Worm (Caenorhabditis elegans) whole organism, L3 larva: ENCODE results near the gene F07A11.4.
A peak's percentile ranks its signal among the peaks of the same experiment; 100 is the strongest.

ENCODE experiments used
- R02D3.7 ChIP-seq: fragments of 150-350 bp; optimal IDR thresholded peaks from 2 replicates; lab custom pipeline; 2014; ENCODE audit warnings: missing biosample characterization, missing genetic modification characterization
- ZK546.5 ChIP-seq: sonication (generic microtip); optimal IDR thresholded peaks from 2 replicates; lab custom pipeline; 2017; ENCODE audit warnings: missing biosample characterization, missing genetic modification characterization
- egl-5 ChIP-seq: fragments of 150-350 bp; optimal IDR thresholded peaks from 2 replicates; lab custom pipeline; 2017; ENCODE audit warnings: missing biosample characterization, missing genetic modification reagents, missing genetic modification characterization, inconsistent platforms
- fos-1 ChIP-seq: fragments of 150-350 bp; optimal IDR thresholded peaks from 2 replicates; lab custom pipeline; 2014; ENCODE audit warnings: missing biosample characterization, missing genetic modification characterization
- lsy-12 ChIP-seq: sonication (generic microtip); optimal IDR thresholded peaks from 2 replicates; lab custom pipeline; 2016; ENCODE audit warnings: mild to moderate bottlenecking, missing genetic modification characterization, missing compliant biosample characterization
- nhr-11 ChIP-seq: fragments of 150-350 bp; optimal IDR thresholded peaks from 2 replicates; lab custom pipeline; 2014; ENCODE audit warnings: missing biosample characterization, missing genetic modification characterization
- nhr-12 ChIP-seq: fragments of 150-350 bp; optimal IDR thresholded peaks from 2 replicates; lab custom pipeline; 2014; ENCODE audit warnings: missing biosample characterization, missing genetic modification characterization
- nhr-237 ChIP-seq: fragments of 150-350 bp; optimal IDR thresholded peaks from 2 replicates; lab custom pipeline; 2014; ENCODE audit warnings: missing biosample characterization, missing genetic modification characterization
- nhr-76 ChIP-seq: fragments of 150-350 bp; sonication (generic microtip); optimal IDR thresholded peaks from 5 replicates; lab custom pipeline; 2014; ENCODE audit warnings: missing biosample characterization, missing genetic modification characterization
- nhr-77 ChIP-seq: fragments of 150-350 bp; optimal IDR thresholded peaks from 2 replicates; lab custom pipeline; 2014; ENCODE audit warnings: missing biosample characterization, missing genetic modification characterization
- unc-39 ChIP-seq: sonication (generic microtip); optimal IDR thresholded peaks from 4 replicates; lab custom pipeline; 2017; ENCODE audit warnings: missing biosample characterization, missing genetic modification characterization
- ztf-11 ChIP-seq: fragments of 150-350 bp; optimal IDR thresholded peaks from 2 replicates; lab custom pipeline; 2014; ENCODE audit warnings: missing biosample characterization, missing genetic modification characterization
- ztf-4 ChIP-seq: fragments of 150-350 bp; optimal IDR thresholded peaks from 2 replicates; lab custom pipeline; 2014; ENCODE audit warnings: missing biosample characterization, missing genetic modification characterization

DNA sequence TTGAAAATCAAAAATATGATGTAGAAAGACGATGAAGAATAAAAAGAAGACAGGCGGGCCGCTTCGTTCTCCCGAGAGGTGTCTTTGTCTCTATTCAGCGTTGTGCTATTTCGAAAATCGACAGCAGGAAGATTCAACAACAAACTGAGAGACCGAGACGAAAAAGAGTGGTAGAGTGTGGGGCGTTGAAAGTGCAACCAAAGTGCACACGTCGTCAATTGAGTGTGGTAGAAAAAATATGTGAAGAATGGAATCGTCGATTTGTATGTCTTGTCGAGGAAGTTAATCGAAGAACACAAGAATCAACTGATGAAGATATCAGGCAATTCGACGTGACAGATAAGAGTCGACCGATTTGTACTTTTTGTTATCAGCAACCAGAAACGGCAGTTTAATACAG lies 18.4 kb downstream of the F07A11.4 start:
- peak; percentile 0 for TF ChIP-seq R02D3.7 (tag; lab: Kevin White, UChicago)
- TF ChIP-seq ztf-4 (tag; lab: Kevin White, UChicago), result no peak
- TF ChIP-seq nhr-77 (tag; lab: Kevin White, UChicago), result no peak
- no peak for TF ChIP-seq fos-1
- TF ChIP-seq lsy-12 (tag; lab: Kevin White, UChicago), result no peak
- no peak for TF ChIP-seq nhr-11 (tag; lab: Kevin White, UChicago)
- TF ChIP-seq unc-39 (tag; lab: Kevin White, UChicago), result no peak
- no peak for TF ChIP-seq ZK546.5 (tag; lab: Kevin White, UChicago)
- TF ChIP-seq nhr-12 (tag; lab: Kevin White, UChicago), result no peak
- TF ChIP-seq nhr-237 (tag; lab: Kevin White, UChicago), result no peak
- no peak for TF ChIP-seq ztf-11 (tag; lab: Kevin White, UChicago)
- TF ChIP-seq nhr-76 (tag; lab: Kevin White, UChicago), result peak; percentile 88
- TF ChIP-seq egl-5 (tag; lab: Kevin White, UChicago), result no peak
